Fruit fly (Drosophila melanogaster): ENCODE measurements around the gene CG32591.

dm6 chrX:14929813-14930212 is 1.1 kb upstream of the CG32591 start:
- TF ChIP-seq dmrt99B (tag; optimal IDR thresholded peaks at IDR 0.05) (no peak), HLH4C (GFP tag; IDR thresholded peaks at IDR 0.05; ENCODE audit: partially characterized antibody) (no peak), usp (GFP tag; optimal IDR thresholded peaks at IDR 0.05) (no peak), psq (GFP tag; optimal IDR thresholded peaks at IDR 0.05) (no peak), lola (GFP tag; optimal IDR thresholded peaks at IDR 0.05) (no peak), Dip3 (GFP tag; optimal IDR thresholded peaks at IDR 0.05) (no peak), tll (GFP tag; optimal IDR thresholded peaks at IDR 0.05) (no peak), CG12071 (GFP tag; optimal IDR thresholded peaks at IDR 0.05) (no peak)
